Worm (Caenorhabditis elegans): ENCODE results near the gene F28A12.3.

DNA sequence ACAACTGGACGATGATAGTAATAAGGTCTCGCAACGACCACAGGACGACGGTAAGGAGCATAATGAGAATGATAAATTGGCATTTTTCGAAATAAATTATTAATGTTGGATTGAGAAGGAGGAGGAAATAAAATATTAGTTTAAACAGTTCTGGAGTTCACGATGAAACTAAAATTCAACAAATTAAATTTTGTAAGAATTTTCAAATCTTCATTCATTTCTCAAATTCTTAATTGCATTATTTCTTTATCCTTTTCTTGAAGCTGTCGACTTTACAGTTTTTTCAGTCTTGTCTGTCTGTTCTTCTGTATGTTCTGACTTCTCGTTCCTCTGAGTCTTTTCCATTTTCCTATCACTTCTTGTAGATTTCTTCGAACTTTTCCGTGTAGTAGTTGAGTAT, 45.6 kb upstream of the F28A12.3 start, which contains the start of gene ZC190.7:
- TF ChIP-seq nhr-11 (tag; optimal IDR thresholded peaks at IDR 0.05): no peak
- no peak for TF ChIP-seq nhr-43 (tag; optimal IDR thresholded peaks at IDR 0.05; ENCODE audit: poor library complexity, severe bottlenecking)

Data from whole organism, L3 larva.